Comparison of ENCODE assay signal across 3 worm cellular contexts in genomic region chrV:20783642-20784041, ce11.
TF ChIP-seq lines count a peak whose summit lies in the region.

No protein-coding gene starts in this region.

TF ChIP-seq in whole organism, L4 larva, 104 proteins besides CTCF, POLR2A, EP300 and RAD21:
- TF ChIP-seq nhr-41 (GFP tag; IDR thresholded peaks at IDR 0.05; lab: Robert Waterston, UW) = no peak
- no peak for TF ChIP-seq nhr-76 (tag; optimal IDR thresholded peaks at IDR 0.05; lab: Kevin White, UChicago)
- no peak for TF ChIP-seq nhr-11 (tag; optimal IDR thresholded peaks at IDR 0.05; lab: Kevin White, UChicago)
- TF ChIP-seq ztf-11 (tag; optimal IDR thresholded peaks at IDR 0.05; lab: Kevin White, UChicago) = no peak
- TF ChIP-seq dmd-6 (GFP tag; IDR thresholded peaks at IDR 0.05; lab: Robert Waterston, UW) = no peak
- no peak for TF ChIP-seq dmd-9 (GFP tag; IDR thresholded peaks at IDR 0.05; lab: Robert Waterston, UW)
- no peak for TF ChIP-seq spr-1 (tag; optimal IDR thresholded peaks at IDR 0.05; lab: Kevin White, UChicago)
- TF ChIP-seq unc-62 (GFP tag; optimal IDR thresholded peaks at IDR 0.05 in 1 of 2; lab: Kevin White, UChicago) = peak in 1 of 2 experiments; percentile 5
- no peak for TF ChIP-seq unc-62 (tag; optimal IDR thresholded peaks at IDR 0.05; lab: Kevin White, UChicago)
- TF ChIP-seq set-16 (GFP tag; IDR thresholded peaks at IDR 0.05; lab: Robert Waterston, UW) = peak; percentile 88
- TF ChIP-seq rbr-2 (tag; optimal IDR thresholded peaks at IDR 0.05; lab: Kevin White, UChicago) = no peak

TF ChIP-seq in whole organism, early embryonic, 17 proteins besides CTCF, POLR2A, EP300 and RAD21:
- TF ChIP-seq tbx-37 (GFP tag; conservative IDR thresholded peaks at IDR 0.05; lab: Robert Waterston, UW) (0 out of 2 replicates have a peak, but pooled peaks have one; percentile 5), ets-7 (tag; optimal IDR thresholded peaks at IDR 0.05; lab: Kevin White, UChicago) (no peak)

TF ChIP-seq in whole organism, young adult, 124 proteins besides CTCF, POLR2A, EP300 and RAD21:
- TF ChIP-seq Y56A3A.18 (GFP tag; IDR thresholded peaks at IDR 0.05; lab: Robert Waterston, UW) (0 out of 2 replicates have a peak, but pooled peaks have one; percentile 27), atf-7 (tag; optimal IDR thresholded peaks at IDR 0.05; lab: Kevin White, UChicago) (no peak), B0019.2 (GFP tag; conservative IDR thresholded peaks at IDR 0.05; lab: Robert Waterston, UW) (no peak), lin-54 (GFP tag; optimal IDR thresholded peaks at IDR 0.05; lab: Kevin White, UChicago) (no peak), hlh-26 (GFP tag; conservative IDR thresholded peaks at IDR 0.05; lab: Robert Waterston, UW) (no peak), sptf-2 (GFP tag; optimal IDR thresholded peaks at IDR 0.05; lab: Kevin White, UChicago) (no peak), pha-4 (tag; optimal IDR thresholded peaks at IDR 0.05; lab: Kevin White, UChicago) (no peak), egrh-3 (GFP tag; IDR thresholded peaks at IDR 0.05; lab: Robert Waterston, UW) (peak; percentile 50; the same call in 1 of the 2 replicates), lin-35 (GFP tag; optimal IDR thresholded peaks at IDR 0.05; lab: Kevin White, UChicago) (no peak), snpc-1.1 (tag; optimal IDR thresholded peaks at IDR 0.05; lab: Kevin White, UChicago; ENCODE audit: insufficient read depth) (no peak), dpff-1 (tag; optimal IDR thresholded peaks at IDR 0.05; lab: Kevin White, UChicago) (no peak), hrde-1 (tag; optimal IDR thresholded peaks at IDR 0.05; lab: Kevin White, UChicago; ENCODE audit: borderline replicate concordance) (no peak), F10E7.11 (tag; optimal IDR thresholded peaks at IDR 0.05; lab: Kevin White, UChicago) (no peak), ZK185.1 (tag; optimal IDR thresholded peaks at IDR 0.05; lab: Kevin White, UChicago; ENCODE audit: poor library complexity, severe bottlenecking) (no peak), Y53F4B.3 (GFP tag; IDR thresholded peaks at IDR 0.05; lab: Robert Waterston, UW) (no peak), lsl-1 (GFP tag; optimal IDR thresholded peaks at IDR 0.05; lab: Kevin White, UChicago) (no peak), B0336.3 (GFP tag; IDR thresholded peaks at IDR 0.05; lab: Robert Waterston, UW) (peak; percentile 19; the same call in 1 of the 2 replicates), Y79H2A.3 (GFP tag; conservative IDR thresholded peaks at IDR 0.05; lab: Robert Waterston, UW) (no peak), cebp-1 (GFP tag; IDR thresholded peaks at IDR 0.05; lab: Robert Waterston, UW) (no peak), cebp-1 (tag; optimal IDR thresholded peaks at IDR 0.05; lab: Kevin White, UChicago) (peak; percentile 26), bed-1 (GFP tag; IDR thresholded peaks at IDR 0.05; lab: Robert Waterston, UW) (no peak), unc-130 (GFP tag; optimal IDR thresholded peaks at IDR 0.05; lab: Kevin White, UChicago) (no peak), ceh-27 (GFP tag; optimal IDR thresholded peaks at IDR 0.05; lab: Kevin White, UChicago) (no peak), Y53G8AR.9 (GFP tag; conservative IDR thresholded peaks at IDR 0.05; lab: Robert Waterston, UW) (no peak), F52B5.7 (tag; optimal IDR thresholded peaks at IDR 0.05; lab: Kevin White, UChicago) (peak; percentile 51), lin-26 (GFP tag; IDR thresholded peaks at IDR 0.05; lab: Robert Waterston, UW) (no peak), F37B4.10 (GFP tag; IDR thresholded peaks at IDR 0.05; lab: Robert Waterston, UW) (no peak), B0035.1 (tag; optimal IDR thresholded peaks at IDR 0.05; lab: Kevin White, UChicago) (no peak), F57C9.4 (tag; optimal IDR thresholded peaks at IDR 0.05; lab: Kevin White, UChicago) (no peak), ekl-4 (GFP tag; IDR thresholded peaks at IDR 0.05; lab: Robert Waterston, UW) (no peak), ztf-25 (GFP tag; IDR thresholded peaks at IDR 0.05; lab: Robert Waterston, UW) (peak; percentile 26; the same call in 1 of the 2 replicates), ceh-58 (GFP tag; IDR thresholded peaks at IDR 0.05; lab: Robert Waterston, UW) (0 out of 2 replicates have a peak, but pooled peaks have one; percentile 27), sea-2 (GFP tag; IDR thresholded peaks at IDR 0.05; lab: Robert Waterston, UW) (no peak), dpl-1 (GFP tag; optimal IDR thresholded peaks at IDR 0.05; lab: Kevin White, UChicago) (no peak), Y67H2A.10 (GFP tag; conservative IDR thresholded peaks at IDR 0.05; lab: Robert Waterston, UW) (no peak), tlf-1 (GFP tag; optimal IDR thresholded peaks at IDR 0.05; lab: Kevin White, UChicago) (no peak), aptf-2 (GFP tag; conservative IDR thresholded peaks at IDR 0.05; lab: Robert Waterston, UW) (no peak), tbx-9 (tag; optimal IDR thresholded peaks at IDR 0.05; lab: Kevin White, UChicago; ENCODE audit: borderline replicate concordance) (no peak), hmg-1.2 (GFP tag; IDR thresholded peaks at IDR 0.05; lab: Robert Waterston, UW) (0 out of 2 replicates have a peak, but pooled peaks have one; percentile 13), K11D2.4 (GFP tag; IDR thresholded peaks at IDR 0.05; lab: Robert Waterston, UW) (no peak), C17E4.6 (GFP tag; IDR thresholded peaks at IDR 0.05; lab: Robert Waterston, UW) (no peak), attf-3 (GFP tag; conservative IDR thresholded peaks at IDR 0.05; lab: Robert Waterston, UW) (no peak), ets-4 (GFP tag; optimal IDR thresholded peaks at IDR 0.05; lab: Kevin White, UChicago) (no peak), ccch-3 (GFP tag; optimal IDR thresholded peaks at IDR 0.05; lab: Kevin White, UChicago) (no peak), rec-8 (tag; optimal IDR thresholded peaks at IDR 0.05; lab: Kevin White, UChicago) (no peak), D2030.7 (GFP tag; IDR thresholded peaks at IDR 0.05; lab: Robert Waterston, UW) (no peak), T07F8.4 (tag; optimal IDR thresholded peaks at IDR 0.05; lab: Kevin White, UChicago) (no peak), lag-1 (GFP tag; IDR thresholded peaks at IDR 0.05; lab: Robert Waterston, UW) (no peak), snpc-4 (GFP tag; optimal IDR thresholded peaks at IDR 0.05; lab: Kevin White, UChicago) (no peak), snpc-4 (tag; optimal IDR thresholded peaks at IDR 0.05; lab: Kevin White, UChicago) (no peak), him-1 (tag; optimal IDR thresholded peaks at IDR 0.05; lab: Kevin White, UChicago) (no peak), madf-8 (GFP tag; conservative IDR thresholded peaks at IDR 0.05; lab: Robert Waterston, UW) (no peak), fkh-3 (tag; optimal IDR thresholded peaks at IDR 0.05; lab: Kevin White, UChicago) (no peak), madf-3 (GFP tag; IDR thresholded peaks at IDR 0.05; lab: Robert Waterston, UW) (no peak), snpc-3.4 (tag; optimal IDR thresholded peaks at IDR 0.05; lab: Kevin White, UChicago) (no peak), zfh-2 (GFP tag; conservative IDR thresholded peaks at IDR 0.05; lab: Robert Waterston, UW) (peak; percentile 74), ceh-91 (GFP tag; IDR thresholded peaks at IDR 0.05; lab: Robert Waterston, UW) (no peak), attf-5 (GFP tag; optimal IDR thresholded peaks at IDR 0.05; lab: Kevin White, UChicago) (no peak), tbp1 (GFP tag; optimal IDR thresholded peaks at IDR 0.05; lab: Kevin White, UChicago) (no peak), F49E8.2 (tag; optimal IDR thresholded peaks at IDR 0.05; lab: Kevin White, UChicago; ENCODE audit: insufficient read depth) (no peak), repo-1 (tag; optimal IDR thresholded peaks at IDR 0.05; lab: Kevin White, UChicago) (peak; percentile 36), efl-1 (GFP tag; optimal IDR thresholded peaks at IDR 0.05; lab: Kevin White, UChicago) (no peak), F57A8.1 (GFP tag; optimal IDR thresholded peaks at IDR 0.05; lab: Kevin White, UChicago) (no peak), pbrm-1 (GFP tag; IDR thresholded peaks at IDR 0.05; lab: Robert Waterston, UW) (no peak), ceh-79 (tag; optimal IDR thresholded peaks at IDR 0.05; lab: Kevin White, UChicago) (no peak), gei-17 (GFP tag; optimal IDR thresholded peaks at IDR 0.05; lab: Kevin White, UChicago) (no peak), let-526 (GFP tag; IDR thresholded peaks at IDR 0.05; lab: Robert Waterston, UW) (no peak), ztf-6 (GFP tag; IDR thresholded peaks at IDR 0.05; lab: Robert Waterston, UW) (no peak), chd-7 (tag; optimal IDR thresholded peaks at IDR 0.05; lab: Kevin White, UChicago) (no peak)
TF ChIP-seq in whole organism, young adult: peak in this region for 10.
